Worm (Caenorhabditis elegans) whole organism, L1 larva: ENCODE results near the gene smoc-1.

ENCODE experiments used
- F16B12.6 ChIP-seq: fragments of 150-350 bp; optimal IDR thresholded peaks from 2 replicates; lab custom pipeline; 2014; ENCODE audit warnings: missing biosample characterization, missing genetic modification characterization
- aha-1 ChIP-seq: fragments of 150-350 bp; optimal IDR thresholded peaks from 2 replicates; lab custom pipeline; 2014; ENCODE audit warnings: missing biosample characterization, missing genetic modification characterization
- alr-1 ChIP-seq: fragments of 200-800 bp; sonication (Bioruptor generic); optimal IDR thresholded peaks from 2 replicates; lab custom pipeline; 2018; ENCODE audit warnings: borderline replicate concordance, mild to moderate bottlenecking, missing genetic modification characterization, missing compliant biosample characterization
- blmp-1 ChIP-seq: fragments of 150-350 bp; optimal IDR thresholded peaks from 2 replicates; lab custom pipeline; 2014; ENCODE audit warnings: missing biosample characterization, missing genetic modification characterization
- ceh-8 ChIP-seq: fragments of 200-800 bp; sonication (Bioruptor generic); optimal IDR thresholded peaks from 2 replicates; lab custom pipeline; 2018; ENCODE audit warnings: mild to moderate bottlenecking, missing genetic modification characterization, moderate library complexity, missing compliant biosample characterization
- ceh-82 ChIP-seq, 3 experiments: fragments of 150-350 bp in 1 of 3; sonication (generic microtip) in 2 of 3; optimal IDR thresholded peaks; 2 replicates each; lab custom pipeline; 2014 to 2017; ENCODE audit warnings: missing biosample characterization in 3 of 3, missing genetic modification characterization in 3 of 3
- dpl-1 ChIP-seq, 3 experiments: fragments of 150-350 bp in 2 of 3; sonication (generic microtip) in 1 of 3; optimal IDR thresholded peaks; 2 replicates each; lab custom pipeline; 2014 to 2017; ENCODE audit warnings: missing biosample characterization in 3 of 3, missing genetic modification characterization in 3 of 3, missing genetic modification reagents in 3 of 3
- dsc-1 ChIP-seq: sonication (generic microtip); optimal IDR thresholded peaks from 2 replicates; lab custom pipeline; 2016; ENCODE audit warnings: mild to moderate bottlenecking, missing genetic modification characterization, missing compliant biosample characterization
- efl-1 ChIP-seq, 4 experiments: fragments of 150-350 bp; optimal IDR thresholded peaks in 3 of 4; peaks in 1 of 4; 1 replicate in 1 of 4; 2 replicates in 3 of 4; lab custom pipeline; 2014; ENCODE audit warnings: missing biosample characterization in 2 of 4, missing genetic modification characterization in 2 of 4, missing genetic modification reagents in 2 of 4
- efl-3 ChIP-seq: fragments of 200-800 bp; sonication (Bioruptor generic); optimal IDR thresholded peaks from 2 replicates; lab custom pipeline; 2018; ENCODE audit warnings: mild to moderate bottlenecking, missing genetic modification characterization, missing compliant biosample characterization
- egl-27 ChIP-seq, 2 experiments: fragments of 150-350 bp in 1 of 2; sonication (generic microtip); optimal IDR thresholded peaks; 3 replicates each; lab custom pipeline; 2017 to 2018; ENCODE audit warnings: missing biosample characterization in 2 of 2, missing genetic modification characterization in 2 of 2, missing genetic modification reagents in 2 of 2
- elt-2 ChIP-seq: sonication (generic microtip); optimal IDR thresholded peaks from 2 replicates; lab custom pipeline; 2016; ENCODE audit warnings: missing genetic modification characterization, mild to moderate bottlenecking, inconsistent platforms, missing compliant biosample characterization, missing genetic modification reagents
- ets-5 ChIP-seq: fragments of 200-800 bp; sonication (Bioruptor generic); IDR thresholded peaks from 2 replicates; pipeline ENCODE4 v1.3.6; 2022; ENCODE audit warnings: missing genetic modification characterization, missing compliant biosample characterization
- fkh-10 ChIP-seq: sonication (generic microtip); optimal IDR thresholded peaks from 2 replicates; lab custom pipeline; 2017; ENCODE audit warnings: missing biosample characterization, missing genetic modification reagents, missing genetic modification characterization
- fos-1 ChIP-seq: fragments of 150-350 bp; optimal IDR thresholded peaks from 2 replicates; lab custom pipeline; 2014; ENCODE audit warnings: missing biosample characterization, missing genetic modification characterization
- hpl-2 ChIP-seq: fragments of 150-350 bp; optimal IDR thresholded peaks from 2 replicates; lab custom pipeline; 2014; ENCODE audit warnings: missing biosample characterization, missing genetic modification reagents, missing genetic modification characterization
- irx-1 ChIP-seq: sonication (generic microtip); optimal IDR thresholded peaks from 2 replicates; lab custom pipeline; 2016; ENCODE audit warnings: missing genetic modification characterization, missing compliant biosample characterization
- lin-13 ChIP-seq: fragments of 150-350 bp; optimal IDR thresholded peaks from 2 replicates; lab custom pipeline; 2014; ENCODE audit warnings: missing biosample characterization, missing genetic modification reagents, missing genetic modification characterization
- lin-15B ChIP-seq: fragments of 150-350 bp; sonication (generic microtip); optimal IDR thresholded peaks from 3 replicates; lab custom pipeline; 2014; ENCODE audit warnings: missing biosample characterization, missing genetic modification characterization
- lin-35 ChIP-seq, 2 experiments: fragments of 150-350 bp; optimal IDR thresholded peaks; 2 replicates each; lab custom pipeline; 2014; ENCODE audit warnings: missing biosample characterization in 2 of 2, missing genetic modification characterization in 2 of 2, missing genetic modification reagents in 2 of 2
- lin-39 ChIP-seq: fragments of 150-350 bp; optimal IDR thresholded peaks from 2 replicates; lab custom pipeline; 2014; ENCODE audit warnings: missing biosample characterization, missing genetic modification reagents, missing genetic modification characterization
- lsy-2 ChIP-seq, 2 experiments: fragments of 150-350 bp; optimal IDR thresholded peaks; 2 replicates each; lab custom pipeline; 2014; ENCODE audit warnings: missing biosample characterization in 2 of 2, missing genetic modification characterization in 2 of 2
- mab-9 ChIP-seq: fragments of 200-800 bp; sonication (Bioruptor generic); IDR thresholded peaks from 2 replicates; pipeline ENCODE4 v1.3.6; 2022; ENCODE audit warnings: missing genetic modification reagents, missing genetic modification characterization, missing compliant biosample characterization
- mdl-1 ChIP-seq, 2 experiments: fragments of 150-350 bp; optimal IDR thresholded peaks; 2 replicates each; lab custom pipeline; 2014 to 2017; ENCODE audit warnings: missing biosample characterization in 2 of 2, missing genetic modification characterization in 2 of 2, inconsistent platforms in 1 of 2
- mep-1 ChIP-seq: fragments of 150-350 bp; optimal IDR thresholded peaks from 2 replicates; lab custom pipeline; 2014; ENCODE audit warnings: missing biosample characterization, missing genetic modification characterization
- nhr-237 ChIP-seq: fragments of 150-350 bp; optimal IDR thresholded peaks from 2 replicates; lab custom pipeline; 2014; ENCODE audit warnings: missing biosample characterization, missing genetic modification characterization
- nhr-76 ChIP-seq: sonication (generic microtip); optimal IDR thresholded peaks from 2 replicates; lab custom pipeline; 2017; ENCODE audit warnings: missing biosample characterization, missing genetic modification characterization
- nhr-85 ChIP-seq: sonication (generic microtip); peaks from one replicate; lab custom pipeline; 2016; ENCODE audit warnings: missing genetic modification characterization, inconsistent platforms, missing compliant biosample characterization
- pqm-1 ChIP-seq: sonication (generic microtip); optimal IDR thresholded peaks from 3 replicates; lab custom pipeline; 2017; ENCODE audit warnings: missing biosample characterization, missing genetic modification characterization
- skn-1 ChIP-seq: fragments of 150-350 bp; optimal IDR thresholded peaks from 2 replicates; lab custom pipeline; 2014; ENCODE audit warnings: missing biosample characterization, missing genetic modification characterization
- sox-4 ChIP-seq: sonication (generic microtip); optimal IDR thresholded peaks from 2 replicates; lab custom pipeline; 2016; ENCODE audit warnings: missing genetic modification characterization, missing compliant biosample characterization
- sup-37 ChIP-seq: fragments of 200-800 bp; sonication (Bioruptor generic); optimal IDR thresholded peaks from 2 replicates; lab custom pipeline; 2018; ENCODE audit warnings: mild to moderate bottlenecking, missing genetic modification characterization, missing compliant biosample characterization
- swsn-7 ChIP-seq: sonication (generic microtip); optimal IDR thresholded peaks from 2 replicates; lab custom pipeline; 2016; ENCODE audit warnings: missing genetic modification characterization, missing compliant biosample characterization
- tbx-2 ChIP-seq: sonication (generic microtip); optimal IDR thresholded peaks from 2 replicates; lab custom pipeline; 2016; ENCODE audit warnings: missing genetic modification characterization, missing compliant biosample characterization
- unc-98 ChIP-seq: fragments of 200-800 bp; sonication (Bioruptor generic); IDR thresholded peaks from 2 replicates; pipeline ENCODE4 v1.3.6; 2022; ENCODE audit warnings: missing genetic modification characterization, missing compliant biosample characterization
- vab-15 ChIP-seq: sonication (generic microtip); optimal IDR thresholded peaks from 2 replicates; lab custom pipeline; 2017; ENCODE audit warnings: missing genotype, mild to moderate bottlenecking, missing genetic modification characterization, missing compliant biosample characterization
- zag-1 ChIP-seq: fragments of 150-350 bp; optimal IDR thresholded peaks from 2 replicates; lab custom pipeline; 2014; ENCODE audit warnings: missing biosample characterization, missing genetic modification characterization
- zip-4 ChIP-seq: fragments of 200-800 bp; sonication (Bioruptor generic); optimal IDR thresholded peaks from 2 replicates; lab custom pipeline; 2018; ENCODE audit warnings: mild to moderate bottlenecking, missing genetic modification characterization, moderate library complexity, missing compliant biosample characterization
- ztf-11 ChIP-seq, 2 experiments: sonication (generic microtip); optimal IDR thresholded peaks; 2 replicates each; lab custom pipeline; 2016 to 2017; ENCODE audit warnings: missing genetic modification characterization in 2 of 2, missing biosample characterization in 1 of 2, missing compliant biosample characterization in 1 of 2
- ztf-4 ChIP-seq: fragments of 150-350 bp; optimal IDR thresholded peaks from 2 replicates; lab custom pipeline; 2014; ENCODE audit warnings: missing biosample characterization, missing genetic modification characterization

smoc-1 gene

DNA sequence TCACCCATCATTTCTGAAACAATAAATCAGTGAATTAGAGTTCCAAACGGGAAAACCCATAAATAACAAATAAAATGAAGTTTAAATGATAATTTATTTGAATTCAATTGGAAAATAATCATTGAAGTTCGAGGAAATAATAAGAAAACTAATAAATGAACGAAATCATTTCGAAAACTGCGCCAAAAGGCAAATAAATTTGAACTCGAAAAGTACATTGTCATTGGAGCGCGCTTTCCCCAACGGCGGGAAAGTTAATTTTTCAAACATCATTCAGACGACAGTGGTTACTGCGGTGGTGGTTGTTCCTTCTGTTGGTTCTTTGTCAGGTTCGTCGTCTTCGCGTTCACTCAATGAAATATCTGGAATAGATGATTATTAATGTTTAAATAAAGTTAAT is 24.0 kb upstream of the smoc-1 start, which contains the start of gene npp-22 (continued):
- TF ChIP-seq aha-1 (no peak), mdl-1 (tag; optimal IDR thresholded peaks at IDR 0.05; lab: Kevin White, UChicago) (peak in 1 of 2 experiments; percentile 30), lin-35 (GFP tag; optimal IDR thresholded peaks at IDR 0.05; lab: Kevin White, UChicago) (peak; percentile 94 to 97), sox-4 (tag; lab: Kevin White, UChicago) (no peak), hpl-2 (GFP tag; lab: Kevin White, UChicago) (no peak), dsc-1 (no peak), lin-39 (tag; lab: Kevin White, UChicago) (no peak), lin-15B (tag; lab: Kevin White, UChicago) (peak; percentile 77), lin-13 (GFP tag; lab: Kevin White, UChicago) (no peak), zag-1 (tag; lab: Kevin White, UChicago) (no peak), sup-37 (GFP tag; lab: Kevin White, UChicago) (no peak), lsy-2 (tag; optimal IDR thresholded peaks at IDR 0.05; lab: Kevin White, UChicago) (peak; percentile 72 to 84), alr-1 (tag; lab: Kevin White, UChicago) (no peak), dpl-1 (GFP tag; optimal IDR thresholded peaks at IDR 0.05; lab: Kevin White, UChicago) (peak; percentile 93 to 95 (median 94)), ceh-82 (tag; optimal IDR thresholded peaks at IDR 0.05; lab: Kevin White, UChicago) (peak; percentile 17 to 54 (median 32)), fos-1 (tag; lab: Kevin White, UChicago) (no peak), vab-15 (tag; lab: Kevin White, UChicago) (no peak), nhr-76 (tag; lab: Kevin White, UChicago) (no peak), swsn-7 (tag; lab: Kevin White, UChicago) (peak; percentile 66), nhr-237 (no peak), mep-1 (peak; percentile 45), skn-1 (tag; lab: Kevin White, UChicago) (peak; percentile 73), mab-9 (GFP tag; lab: Robert Waterston, UW) (no peak), ztf-4 (tag; lab: Kevin White, UChicago) (no peak), ets-5 (GFP tag; lab: Robert Waterston, UW) (no peak), ceh-8 (no peak), pqm-1 (no peak), efl-3 (no peak), fkh-10 (GFP tag; lab: Kevin White, UChicago) (no peak), nhr-85 (tag; lab: Kevin White, UChicago) (peak; percentile 65), unc-98 (GFP tag; lab: Robert Waterston, UW) (no peak), elt-2 (tag; lab: Kevin White, UChicago) (no peak), efl-1 (optimal IDR thresholded peaks at IDR 0.05; lab: Kevin White, UChicago) (peak; percentile 96 to 99), efl-1 (GFP tag; optimal IDR thresholded peaks at IDR 0.05 in 1 of 2; lab: Kevin White, UChicago) (peak; percentile 96 to 100), ztf-11 (tag; optimal IDR thresholded peaks at IDR 0.05; lab: Kevin White, UChicago) (no peak)

DNA sequence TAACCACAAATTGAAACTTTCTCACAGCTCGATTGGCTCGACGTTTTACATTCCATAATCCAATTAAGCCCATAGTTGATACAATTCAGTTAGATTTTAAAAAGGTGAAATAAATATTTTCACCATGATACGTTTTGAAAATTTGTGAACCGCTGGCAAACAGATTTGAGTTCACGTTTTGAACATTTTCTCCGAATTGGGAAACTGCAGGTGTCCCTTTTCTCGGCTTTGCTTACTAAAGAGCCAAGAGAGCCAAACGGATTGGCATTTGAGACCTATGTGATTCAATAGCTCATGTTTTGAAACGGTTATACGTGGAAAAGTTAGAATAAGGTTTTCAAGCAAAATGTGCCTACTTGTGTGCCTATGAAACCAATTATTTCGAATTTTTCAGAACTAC is 20.6 kb upstream of the smoc-1 start, which contains the start of gene spe-42:
Gene spe-42, minus strand, starts transcription at position 101 of the 400 bp plus-strand sequence.
- TF ChIP-seq tbx-2 (tag; lab: Kevin White, UChicago): no peak
- TF ChIP-seq lin-35 (GFP tag; optimal IDR thresholded peaks at IDR 0.05; lab: Kevin White, UChicago): no peak
- no peak for TF ChIP-seq efl-1 (optimal IDR thresholded peaks at IDR 0.05; lab: Kevin White, UChicago)
- TF ChIP-seq efl-1 (GFP tag; optimal IDR thresholded peaks at IDR 0.05 in 1 of 2; lab: Kevin White, UChicago): no peak
- TF ChIP-seq vab-15 (tag; lab: Kevin White, UChicago): no peak
- no peak for TF ChIP-seq F16B12.6 (tag; lab: Kevin White, UChicago)
- TF ChIP-seq egl-27 (tag; optimal IDR thresholded peaks at IDR 0.05; lab: Kevin White, UChicago): no peak
- no peak for TF ChIP-seq ztf-4 (tag; lab: Kevin White, UChicago)
- TF ChIP-seq ets-5 (GFP tag; lab: Robert Waterston, UW): no peak
- no peak for TF ChIP-seq irx-1 (tag; lab: Kevin White, UChicago)
- TF ChIP-seq, all 84 proteins: peak for 0

DNA sequence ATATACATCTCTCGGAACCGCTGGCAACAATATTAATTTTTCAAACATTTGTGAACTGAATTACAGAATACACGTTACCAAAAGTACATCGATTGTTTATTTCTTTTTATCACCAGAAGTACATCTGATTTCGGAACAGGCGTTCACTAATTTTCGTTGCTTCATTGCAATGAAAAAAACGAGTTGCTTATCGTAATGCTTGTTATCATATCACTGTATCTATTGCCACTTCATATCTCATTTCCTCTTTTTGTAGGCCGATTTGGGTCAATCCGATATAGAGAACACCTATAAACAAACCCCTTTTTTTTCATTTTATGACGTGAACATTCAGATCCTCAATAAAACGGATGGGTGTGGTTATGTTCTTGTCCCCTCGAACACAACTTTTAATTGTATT is 20.1 kb upstream of the smoc-1 start:
- TF ChIP-seq ztf-4 (tag; lab: Kevin White, UChicago) (no peak), zip-4 (GFP tag; lab: Kevin White, UChicago) (no peak), lsy-2 (tag; optimal IDR thresholded peaks at IDR 0.05; lab: Kevin White, UChicago) (no peak), nhr-76 (tag; lab: Kevin White, UChicago) (no peak), blmp-1 (tag; lab: Kevin White, UChicago) (peak; percentile 1)
